Fruit fly (Drosophila melanogaster) whole organism, pupa: Measurements from ENCODE around the gene Baldspot.

Source experiments
- CG10348 ChIP-seq: fragments of 200-800 bp; sonication (Bioruptor generic); IDR thresholded peaks from 2 replicates; pipeline ENCODE4 v1.3.6; 2022; ENCODE audit warnings: missing biosample characterization, missing genetic modification characterization
- CG13204 ChIP-seq: fragments of 200-800 bp; sonication (Bioruptor generic); optimal IDR thresholded peaks from 2 replicates; lab custom pipeline; 2018; ENCODE audit warnings: missing biosample characterization, mild to moderate bottlenecking, missing genetic modification characterization, moderate library complexity
- CG32121 ChIP-seq: fragments of 200-800 bp; sonication (Bioruptor generic); IDR thresholded peaks from 2 replicates; pipeline ENCODE4 v1.3.6; 2022; ENCODE audit warnings: missing biosample characterization, missing genetic modification characterization
- Pif1A ChIP-seq: fragments of 200-800 bp; sonication (Bioruptor generic); optimal IDR thresholded peaks from 3 replicates; lab custom pipeline; 2016; ENCODE audit warnings: missing biosample characterization, missing genetic modification characterization

DNA sequence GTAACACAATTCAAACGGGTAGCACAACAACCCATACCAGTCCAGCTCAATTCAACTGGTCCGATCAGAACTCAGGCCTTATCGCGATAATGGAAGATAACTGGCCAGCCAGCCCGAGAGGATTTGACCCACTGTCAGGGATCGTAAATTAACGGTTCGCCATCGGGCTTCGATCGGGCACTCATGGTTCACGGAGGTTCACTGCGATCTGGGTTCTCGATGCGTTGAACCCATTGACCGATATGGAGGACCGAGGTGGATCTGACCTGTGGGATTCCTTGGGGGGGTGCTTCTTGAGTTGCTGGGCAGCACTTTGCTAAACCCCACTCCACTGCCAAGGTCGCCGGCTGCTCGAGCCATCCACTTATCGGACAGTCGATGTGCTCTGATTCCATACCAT is 7.4 kb upstream of the Baldspot start:
- no peak for TF ChIP-seq CG13204
- TF ChIP-seq CG10348 (GFP tag; lab: Robert Waterston, UW) = no peak
- no peak for TF ChIP-seq CG32121
- TF ChIP-seq Pif1A (GFP tag; lab: Kevin White, UChicago) = no peak
